Fruit fly (Drosophila melanogaster) whole organism, adult: ENCODE results near the gene CG5290.

Source experiments
- CG11617 ChIP-seq: fragments of 200-800 bp; sonication (Bioruptor generic); optimal IDR thresholded peaks from 2 replicates; lab custom pipeline; 2017; ENCODE audit warnings: mild to moderate bottlenecking, missing biosample characterization, missing genetic modification reagents, missing genetic modification characterization
- CG12768 ChIP-seq: fragments of 200-800 bp; sonication (Bioruptor generic); optimal IDR thresholded peaks from 2 replicates; lab custom pipeline; 2017; ENCODE audit warnings: missing biosample characterization, missing genetic modification characterization, mild to moderate bottlenecking, moderate library complexity, missing genetic modification reagents
- CG14711 ChIP-seq: fragments of 200-800 bp; sonication (Bioruptor generic); optimal IDR thresholded peaks from 2 replicates; lab custom pipeline; 2018; ENCODE audit warnings: missing biosample characterization, mild to moderate bottlenecking, missing genetic modification characterization, moderate library complexity
- CG1620 ChIP-seq: fragments of 200-800 bp; sonication (Bioruptor generic); optimal IDR thresholded peaks from 2 replicates; lab custom pipeline; 2016; ENCODE audit warnings: missing biosample characterization, missing genetic modification characterization
- CG5204 ChIP-seq: fragments of 200-800 bp; sonication (Bioruptor generic); optimal IDR thresholded peaks from 2 replicates; lab custom pipeline; 2016; ENCODE audit warnings: missing biosample characterization, missing genetic modification characterization
- CG7045 ChIP-seq: fragments of 200-800 bp; sonication (Bioruptor generic); optimal IDR thresholded peaks from 2 replicates; lab custom pipeline; 2017; ENCODE audit warnings: missing biosample characterization, mild to moderate bottlenecking, missing genetic modification characterization
- CG7101 ChIP-seq: fragments of 200-800 bp; sonication (Bioruptor generic); optimal IDR thresholded peaks from 2 replicates; lab custom pipeline; 2018; ENCODE audit warnings: missing biosample characterization, mild to moderate bottlenecking, missing genetic modification characterization, moderate library complexity
- Clk ChIP-seq: fragments of 200-800 bp; sonication (Bioruptor generic); optimal IDR thresholded peaks from 2 replicates; lab custom pipeline; 2017; ENCODE audit warnings: missing biosample characterization, missing genetic modification characterization
- Crg-1 ChIP-seq: fragments of 200-800 bp; sonication (Bioruptor generic); optimal IDR thresholded peaks from 2 replicates; lab custom pipeline; 2016; ENCODE audit warnings: missing biosample characterization, missing genetic modification characterization
- Hr96 ChIP-seq: fragments of 200-800 bp; sonication (Bioruptor generic); optimal IDR thresholded peaks from 2 replicates; lab custom pipeline; 2016; ENCODE audit warnings: missing biosample characterization, missing genetic modification characterization
- Mnt ChIP-seq: fragments of 200-800 bp; sonication (Bioruptor generic); optimal IDR thresholded peaks from 2 replicates; lab custom pipeline; 2016; ENCODE audit warnings: missing biosample characterization, mild to moderate bottlenecking, missing genetic modification characterization
- bab1 ChIP-seq: fragments of 200-800 bp; sonication (Bioruptor generic); optimal IDR thresholded peaks from 3 replicates; lab custom pipeline; 2019; ENCODE audit warnings: missing biosample characterization, mild to moderate bottlenecking, missing genetic modification characterization, moderate library complexity
- cic ChIP-seq: fragments of 200-800 bp; sonication (Bioruptor generic); optimal IDR thresholded peaks from 2 replicates; lab custom pipeline; 2017; ENCODE audit warnings: missing biosample characterization, mild to moderate bottlenecking, missing genetic modification characterization, moderate library complexity
- cnc ChIP-seq, 2 experiments: fragments of >200 bp; optimal IDR thresholded peaks; 2 replicates each; lab custom pipeline; 2017
- kay ChIP-seq: fragments of 200-800 bp; sonication (Bioruptor generic); peaks from one replicate; lab custom pipeline; 2016; ENCODE audit warnings: missing biosample characterization, missing genetic modification characterization, borderline replicate concordance
- ovo ChIP-seq: fragments of 200-800 bp; sonication (Bioruptor generic); optimal IDR thresholded peaks from 2 replicates; lab custom pipeline; 2016; ENCODE audit warnings: missing biosample characterization, missing genetic modification characterization
- pad ChIP-seq: fragments of 200-800 bp; sonication (Bioruptor generic); optimal IDR thresholded peaks from 3 replicates; lab custom pipeline; 2017; ENCODE audit warnings: missing biosample characterization, missing genetic modification characterization, mild to moderate bottlenecking, moderate library complexity, missing genetic modification reagents
- tj ChIP-seq: fragments of 200-800 bp; sonication (Bioruptor generic); optimal IDR thresholded peaks from 3 replicates; lab custom pipeline; 2017; ENCODE audit warnings: missing biosample characterization, mild to moderate bottlenecking, missing genetic modification characterization, moderate library complexity
- toe ChIP-seq: fragments of 200-800 bp; sonication (Bioruptor generic); optimal IDR thresholded peaks from 2 replicates; lab custom pipeline; 2016; ENCODE audit warnings: missing biosample characterization, missing genetic modification characterization

CG5290 gene

dm6 chr3L:17929697-17930581 lies 17.6 kb upstream of the CG5290 start:
- TF ChIP-seq cic (GFP tag; lab: Kevin White, UChicago): peak; percentile 25
- no peak for TF ChIP-seq Clk (GFP tag; lab: Kevin White, UChicago)

- TF ChIP-seq Crg-1 (GFP tag; lab: Kevin White, UChicago) (no peak), cic (GFP tag; lab: Kevin White, UChicago) (peak; percentile 25), Hr96 (GFP tag; lab: Kevin White, UChicago) (no peak)
These were observed 15.7 kb upstream of the CG5290 start for dm6 chr3L:17928106-17928505.

dm6 chr3L:17926575-17927276 lies 14.4 kb upstream of the CG5290 start:
- TF ChIP-seq cic (GFP tag; lab: Kevin White, UChicago) (no peak), Mnt (GFP tag; lab: Kevin White, UChicago) (no peak), tj (GFP tag; lab: Kevin White, UChicago) (no peak), Clk (GFP tag; lab: Kevin White, UChicago) (no peak), Crg-1 (GFP tag; lab: Kevin White, UChicago) (no peak), cnc (optimal IDR thresholded peaks at IDR 0.05; lab: Kevin White, UChicago) (no peak), Hr96 (GFP tag; lab: Kevin White, UChicago) (no peak)

- TF ChIP-seq CG7101 (tag; lab: Kevin White, UChicago) (no peak), tj (GFP tag; lab: Kevin White, UChicago) (peak; percentile 22)
These were observed 12.9 kb upstream of the CG5290 start for dm6 chr3L:17925180-17925753.

- TF ChIP-seq kay (GFP tag; lab: Kevin White, UChicago) (no peak), tj (GFP tag; lab: Kevin White, UChicago) (peak; percentile 17)
These were observed 11.8 kb upstream of the CG5290 start for dm6 chr3L:17924005-17924755.

dm6 chr3L:17922182-17923102 lies 10.1 kb upstream of the CG5290 start:
- TF ChIP-seq ovo (GFP tag; lab: Kevin White, UChicago) (no peak), CG5204 (no peak), Mnt (GFP tag; lab: Kevin White, UChicago) (no peak), pad (GFP tag; lab: Kevin White, UChicago) (no peak), bab1 (GFP tag; lab: Kevin White, UChicago) (no peak), CG1620 (GFP tag; lab: Kevin White, UChicago) (no peak), Clk (GFP tag; lab: Kevin White, UChicago) (no peak), cnc (optimal IDR thresholded peaks at IDR 0.05; lab: Kevin White, UChicago) (peak in 1 of 2 experiments; percentile 21), toe (GFP tag; lab: Kevin White, UChicago) (no peak), cic (GFP tag; lab: Kevin White, UChicago) (no peak), CG11617 (GFP tag; lab: Kevin White, UChicago) (no peak), CG7045 (GFP tag; lab: Kevin White, UChicago) (no peak), CG14711 (tag; lab: Kevin White, UChicago) (no peak), tj (GFP tag; lab: Kevin White, UChicago) (peak; percentile 47), CG12768 (GFP tag; lab: Kevin White, UChicago) (no peak)
